Worm (Caenorhabditis elegans) whole organism, L4 larva: Measurements from ENCODE around the gene W09H1.4.

Source experiments
- D1046.2 ChIP-seq: fragments of 200-800 bp; sonication (Bioruptor generic); IDR thresholded peaks from 2 replicates; pipeline ENCODE4 v1.3.6; 2022; ENCODE audit warnings: missing genetic modification characterization, missing compliant biosample characterization
- R02D3.7 ChIP-seq: fragments of 150-350 bp; sonication (generic microtip); optimal IDR thresholded peaks from 3 replicates; lab custom pipeline; 2014; ENCODE audit warnings: missing biosample characterization, missing genetic modification characterization
- attf-4 ChIP-seq: sonication (generic microtip); optimal IDR thresholded peaks from 3 replicates; lab custom pipeline; 2017; ENCODE audit warnings: missing biosample characterization, missing genetic modification characterization
- lir-3 ChIP-seq: sonication (generic microtip); optimal IDR thresholded peaks from 2 replicates; lab custom pipeline; 2016; ENCODE audit warnings: mild to moderate bottlenecking, missing genetic modification characterization, missing compliant biosample characterization
- mdl-1 ChIP-seq, 2 experiments: fragments of 150-350 bp in 1 of 2; sonication (generic microtip) in 1 of 2; optimal IDR thresholded peaks; 2 replicates each; lab custom pipeline; 2014 to 2017; ENCODE audit warnings: missing biosample characterization in 2 of 2, missing genetic modification characterization in 2 of 2
- nhr-11 ChIP-seq: fragments of 150-350 bp; optimal IDR thresholded peaks from 2 replicates; lab custom pipeline; 2014; ENCODE audit warnings: missing biosample characterization, missing genetic modification characterization
- nhr-6 ChIP-seq: fragments of 150-350 bp; optimal IDR thresholded peaks from 2 replicates; lab custom pipeline; 2014; ENCODE audit warnings: missing biosample characterization, missing genetic modification characterization
- php-3 ChIP-seq: fragments of 200-800 bp; sonication (Bioruptor generic); IDR thresholded peaks from 2 replicates; pipeline ENCODE4 v1.3.6; 2022; ENCODE audit warnings: missing genetic modification reagents, missing genetic modification characterization, missing compliant biosample characterization
- tra-1 ChIP-seq: fragments of 200-800 bp; sonication (Bioruptor generic); IDR thresholded peaks from 2 replicates; pipeline ENCODE4 v1.3.6; 2022; ENCODE audit warnings: missing genetic modification reagents, missing genetic modification characterization, missing compliant biosample characterization
- unc-62 ChIP-seq, 3 experiments: fragments of 150-350 bp in 1 of 3; sonication (generic microtip); optimal IDR thresholded peaks in 2 of 3; peaks in 1 of 3; 1 replicate in 1 of 3; 2 replicates in 2 of 3; lab custom pipeline; 2014 to 2017; ENCODE audit warnings: missing biosample characterization in 3 of 3, missing genetic modification characterization in 3 of 3, missing genetic modification reagents in 3 of 3, missing genotype in 1 of 3
- ztf-11 ChIP-seq: fragments of 150-350 bp; optimal IDR thresholded peaks from 2 replicates; lab custom pipeline; 2014; ENCODE audit warnings: missing biosample characterization, missing genetic modification characterization
- ztf-7 ChIP-seq: fragments of 150-350 bp; optimal IDR thresholded peaks from 2 replicates; lab custom pipeline; 2014; ENCODE audit warnings: missing biosample characterization, missing genetic modification characterization

DNA sequence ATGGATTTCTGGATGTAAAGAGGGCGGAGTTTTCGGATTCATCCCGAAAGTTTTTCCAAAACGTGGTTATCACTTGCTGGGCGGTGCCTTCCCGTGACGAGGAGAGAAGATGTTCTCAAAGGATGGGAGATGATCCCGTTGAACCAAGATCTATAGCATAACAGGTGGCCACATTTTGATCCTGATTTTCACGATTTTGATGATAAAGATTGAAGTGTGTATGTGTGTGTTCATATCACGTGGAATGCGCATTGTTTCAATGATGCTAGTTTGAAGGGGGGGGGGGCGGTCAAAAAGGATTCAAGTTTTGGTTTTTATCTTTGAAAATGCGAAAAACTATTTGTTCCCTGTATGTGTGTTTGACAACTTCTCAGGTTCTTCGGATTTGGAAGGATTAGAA, 38.1 kb upstream of the W09H1.4 start, which contains the start of gene mltn-1:
- TF ChIP-seq attf-4 (tag; lab: Kevin White, UChicago) (no peak), mdl-1 (tag; optimal IDR thresholded peaks at IDR 0.05; lab: Kevin White, UChicago) (no peak), lir-3 (tag; lab: Kevin White, UChicago) (no peak), nhr-6 (no peak), unc-62 (GFP tag; optimal IDR thresholded peaks at IDR 0.05 in 1 of 2; lab: Kevin White, UChicago) (no peak), unc-62 (tag; optimal IDR thresholded peaks at IDR 0.05; lab: Kevin White, UChicago) (no peak), ztf-11 (tag; lab: Kevin White, UChicago) (no peak), D1046.2 (no peak), nhr-11 (tag; lab: Kevin White, UChicago) (no peak), php-3 (GFP tag; lab: Robert Waterston, UW) (no peak), ztf-7 (no peak), R02D3.7 (tag; lab: Kevin White, UChicago) (no peak), tra-1 (GFP tag; lab: Robert Waterston, UW) (no peak)
